Fruit fly (Drosophila melanogaster) whole organism, adult: Measurements from ENCODE around the gene RpS10a.
A peak's percentile ranks its signal among the peaks of the same experiment; 100 is the strongest.

Experiments used
- CG11617 ChIP-seq: fragments of 200-800 bp; sonication (Bioruptor generic); optimal IDR thresholded peaks from 2 replicates; lab custom pipeline; 2017; ENCODE audit warnings: mild to moderate bottlenecking, missing biosample characterization, missing genetic modification reagents, missing genetic modification characterization
- CG14711 ChIP-seq: fragments of 200-800 bp; sonication (Bioruptor generic); optimal IDR thresholded peaks from 2 replicates; lab custom pipeline; 2018; ENCODE audit warnings: missing biosample characterization, mild to moderate bottlenecking, missing genetic modification characterization, moderate library complexity
- CG1620 ChIP-seq: fragments of 200-800 bp; sonication (Bioruptor generic); optimal IDR thresholded peaks from 2 replicates; lab custom pipeline; 2016; ENCODE audit warnings: missing biosample characterization, missing genetic modification characterization
- CG33017 ChIP-seq: fragments of 200-800 bp; sonication (Bioruptor generic); optimal IDR thresholded peaks from 2 replicates; lab custom pipeline; 2018; ENCODE audit warnings: missing biosample characterization, mild to moderate bottlenecking, missing genetic modification characterization, moderate library complexity
- CG5204 ChIP-seq: fragments of 200-800 bp; sonication (Bioruptor generic); optimal IDR thresholded peaks from 2 replicates; lab custom pipeline; 2016; ENCODE audit warnings: missing biosample characterization, missing genetic modification characterization
- CG7101 ChIP-seq: fragments of 200-800 bp; sonication (Bioruptor generic); optimal IDR thresholded peaks from 2 replicates; lab custom pipeline; 2018; ENCODE audit warnings: missing biosample characterization, mild to moderate bottlenecking, missing genetic modification characterization, moderate library complexity
- Crg-1 ChIP-seq: fragments of 200-800 bp; sonication (Bioruptor generic); optimal IDR thresholded peaks from 2 replicates; lab custom pipeline; 2016; ENCODE audit warnings: missing biosample characterization, missing genetic modification characterization
- cic ChIP-seq: fragments of 200-800 bp; sonication (Bioruptor generic); optimal IDR thresholded peaks from 2 replicates; lab custom pipeline; 2017; ENCODE audit warnings: missing biosample characterization, mild to moderate bottlenecking, missing genetic modification characterization, moderate library complexity
- cnc ChIP-seq, 2 experiments: fragments of >200 bp; optimal IDR thresholded peaks; 2 replicates each; lab custom pipeline; 2017
- kay ChIP-seq: fragments of 200-800 bp; sonication (Bioruptor generic); peaks from one replicate; lab custom pipeline; 2016; ENCODE audit warnings: missing biosample characterization, missing genetic modification characterization, borderline replicate concordance
- ovo ChIP-seq: fragments of 200-800 bp; sonication (Bioruptor generic); optimal IDR thresholded peaks from 2 replicates; lab custom pipeline; 2016; ENCODE audit warnings: missing biosample characterization, missing genetic modification characterization
- tj ChIP-seq: fragments of 200-800 bp; sonication (Bioruptor generic); optimal IDR thresholded peaks from 3 replicates; lab custom pipeline; 2017; ENCODE audit warnings: missing biosample characterization, mild to moderate bottlenecking, missing genetic modification characterization, moderate library complexity
- toe ChIP-seq: fragments of 200-800 bp; sonication (Bioruptor generic); optimal IDR thresholded peaks from 2 replicates; lab custom pipeline; 2016; ENCODE audit warnings: missing biosample characterization, missing genetic modification characterization

DNA sequence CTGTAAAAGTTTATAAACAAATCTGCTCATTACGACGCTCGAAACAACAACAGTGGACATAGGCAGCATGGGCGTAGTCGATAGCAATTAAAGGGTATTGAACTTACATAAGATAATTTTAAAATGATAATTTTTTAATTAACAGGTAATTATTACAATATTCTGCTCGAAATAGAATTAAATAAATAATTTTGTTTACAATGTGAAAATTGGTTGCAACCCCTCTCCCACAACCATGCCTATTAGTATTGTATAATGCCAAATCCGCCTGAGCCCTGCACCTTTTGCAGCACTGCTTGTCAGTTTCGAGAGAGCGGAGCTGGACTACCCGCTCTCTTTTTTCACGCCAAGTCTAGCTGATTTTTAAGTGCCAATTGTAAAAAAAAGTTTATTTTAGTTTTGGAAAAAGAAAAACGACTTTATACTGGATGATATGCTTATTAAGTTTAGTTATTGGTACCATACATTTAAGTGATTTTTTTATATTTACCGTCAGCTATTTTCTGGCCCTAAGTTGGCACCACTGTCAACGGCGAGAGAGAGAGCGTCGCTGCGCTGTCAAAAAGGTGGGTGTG lies 16.5 kb upstream of the RpS10a start, which contains the start of the genes CG5611 and Mtl:
- TF ChIP-seq tj (peak; percentile 96), CG33017 (tag; lab: Kevin White, UChicago) (peak; percentile 100), CG5204 (peak; percentile 99), CG14711 (tag; lab: Kevin White, UChicago) (peak; percentile 99), kay (peak; percentile 98), cic (GFP tag; lab: Kevin White, UChicago) (peak; percentile 95), CG7101 (peak; percentile 100), CG1620 (GFP tag; lab: Kevin White, UChicago) (peak; percentile 100), cnc (optimal IDR thresholded peaks at IDR 0.05; lab: Kevin White, UChicago) (no peak), ovo (GFP tag; lab: Kevin White, UChicago) (peak; percentile 100), toe (GFP tag; lab: Kevin White, UChicago) (peak; percentile 100), CG11617 (GFP tag; lab: Kevin White, UChicago) (peak; percentile 99), Crg-1 (GFP tag; lab: Kevin White, UChicago) (peak; percentile 100)
